Worm (Caenorhabditis elegans) whole organism, L2 larva: ENCODE measurements around the gene C26B2.2.

Source experiments
- C34F6.9 ChIP-seq: fragments of 150-350 bp; optimal IDR thresholded peaks from 2 replicates; lab custom pipeline; 2014; ENCODE audit warnings: missing biosample characterization, missing genetic modification characterization
- F13H6.1 ChIP-seq: sonication (generic microtip); optimal IDR thresholded peaks from 2 replicates; lab custom pipeline; 2016; ENCODE audit warnings: missing genetic modification characterization, missing compliant biosample characterization
- Y55F3AM.14 ChIP-seq: fragments of 200-800 bp; sonication (Bioruptor generic); optimal IDR thresholded peaks from 2 replicates; lab custom pipeline; 2018; ENCODE audit warnings: mild to moderate bottlenecking, missing genetic modification characterization, missing compliant biosample characterization
- alr-1 ChIP-seq: fragments of 150-350 bp; optimal IDR thresholded peaks from 2 replicates; lab custom pipeline; 2014; ENCODE audit warnings: missing biosample characterization, missing genetic modification characterization
- aly-2 ChIP-seq: fragments of 150-350 bp; optimal IDR thresholded peaks from 2 replicates; lab custom pipeline; 2014; ENCODE audit warnings: missing biosample characterization, missing genetic modification characterization
- ama-1 ChIP-seq: fragments of 150-350 bp; optimal IDR thresholded peaks from 2 replicates; lab custom pipeline; 2018; ENCODE audit warnings: inconsistent platforms
- blmp-1 ChIP-seq: sonication (generic microtip); optimal IDR thresholded peaks from 2 replicates; lab custom pipeline; 2017; ENCODE audit warnings: missing genetic modification characterization, mild to moderate bottlenecking, missing compliant biosample characterization, antibody characterized with exemption, moderate library complexity; ENCODE audit not compliant: insufficient read depth
- ceh-16 ChIP-seq: fragments of 150-350 bp; optimal IDR thresholded peaks from 2 replicates; lab custom pipeline; 2014; ENCODE audit warnings: missing biosample characterization, missing genetic modification characterization
- ceh-82 ChIP-seq: fragments of 150-350 bp; optimal IDR thresholded peaks from 2 replicates; lab custom pipeline; 2014; ENCODE audit warnings: missing biosample characterization, missing genetic modification characterization
- crh-2 ChIP-seq: sonication (generic microtip); optimal IDR thresholded peaks from 2 replicates; lab custom pipeline; 2017; ENCODE audit warnings: missing biosample characterization, missing genetic modification characterization
- dmd-4 ChIP-seq: sonication (generic microtip); optimal IDR thresholded peaks from 2 replicates; lab custom pipeline; 2017; ENCODE audit warnings: missing biosample characterization, missing genetic modification characterization
- egl-27 ChIP-seq: sonication (generic microtip); optimal IDR thresholded peaks from 3 replicates; lab custom pipeline; 2017; ENCODE audit warnings: missing biosample characterization, missing genetic modification reagents, missing genetic modification characterization
- elt-1 ChIP-seq: fragments of 150-350 bp; optimal IDR thresholded peaks from 2 replicates; lab custom pipeline; 2014; ENCODE audit warnings: missing biosample characterization, missing genetic modification characterization
- fos-1 ChIP-seq: fragments of 150-350 bp; optimal IDR thresholded peaks from 2 replicates; lab custom pipeline; 2014; ENCODE audit warnings: missing biosample characterization, missing genetic modification characterization
- gmeb-1 ChIP-seq: fragments of 150-350 bp; optimal IDR thresholded peaks from 2 replicates; lab custom pipeline; 2014; ENCODE audit warnings: missing biosample characterization, missing genetic modification characterization
- lin-11 ChIP-seq: fragments of 150-350 bp; sonication (generic microtip); optimal IDR thresholded peaks from 2 replicates; lab custom pipeline; 2014; ENCODE audit warnings: missing biosample characterization, missing genetic modification characterization, inconsistent platforms, mixed read lengths
- lin-13 ChIP-seq: fragments of 150-350 bp; optimal IDR thresholded peaks from 2 replicates; lab custom pipeline; 2014; ENCODE audit warnings: missing biosample characterization, missing genetic modification reagents, missing genetic modification characterization
- lsy-2 ChIP-seq, 2 experiments: fragments of 150-350 bp in 1 of 2; sonication (generic microtip) in 1 of 2; optimal IDR thresholded peaks; 2 replicates each; lab custom pipeline; 2014 to 2017; ENCODE audit warnings: missing biosample characterization in 2 of 2, missing genetic modification characterization in 2 of 2
- mbf-1 ChIP-seq: sonication (generic microtip); optimal IDR thresholded peaks from 2 replicates; lab custom pipeline; 2017; ENCODE audit warnings: missing biosample characterization, missing genetic modification characterization
- mdl-1 ChIP-seq, 2 experiments: fragments of 150-350 bp in 1 of 2; sonication (generic microtip) in 1 of 2; optimal IDR thresholded peaks; 2 replicates each; lab custom pipeline; 2017; ENCODE audit warnings: missing biosample characterization in 2 of 2, missing genetic modification characterization in 2 of 2
- nhr-12 ChIP-seq: fragments of 150-350 bp; optimal IDR thresholded peaks from 2 replicates; lab custom pipeline; 2014; ENCODE audit warnings: missing biosample characterization, missing genetic modification characterization
- nhr-129 ChIP-seq: fragments of 150-350 bp; optimal IDR thresholded peaks from 2 replicates; lab custom pipeline; 2014; ENCODE audit warnings: missing biosample characterization, missing genetic modification characterization
- nhr-21 ChIP-seq: fragments of 150-350 bp; optimal IDR thresholded peaks from 2 replicates; lab custom pipeline; 2014; ENCODE audit warnings: missing biosample characterization, missing genetic modification characterization
- nhr-237 ChIP-seq: fragments of 150-350 bp; optimal IDR thresholded peaks from 2 replicates; lab custom pipeline; 2014; ENCODE audit warnings: missing biosample characterization, missing genetic modification characterization
- nhr-25 ChIP-seq: fragments of 150-350 bp; sonication (generic microtip); optimal IDR thresholded peaks from 3 replicates; lab custom pipeline; 2014; ENCODE audit warnings: missing biosample characterization, missing genetic modification characterization
- nhr-6 ChIP-seq: fragments of 150-350 bp; optimal IDR thresholded peaks from 2 replicates; lab custom pipeline; 2014; ENCODE audit warnings: missing biosample characterization, missing genetic modification characterization
- nhr-77 ChIP-seq: fragments of 150-350 bp; optimal IDR thresholded peaks from 2 replicates; lab custom pipeline; 2014; ENCODE audit warnings: missing biosample characterization, missing genetic modification characterization
- sem-4 ChIP-seq: fragments of 150-350 bp; optimal IDR thresholded peaks from 2 replicates; lab custom pipeline; 2014; ENCODE audit warnings: missing biosample characterization, missing genetic modification reagents, missing genetic modification characterization
- sma-3 ChIP-seq: sonication (generic microtip); optimal IDR thresholded peaks from 2 replicates; lab custom pipeline; 2016; ENCODE audit warnings: missing genetic modification reagents, missing genetic modification characterization, missing compliant biosample characterization
- sma-9 ChIP-seq, 2 experiments: fragments of 150-350 bp in 1 of 2; sonication (generic microtip) in 1 of 2; optimal IDR thresholded peaks; 2 replicates each; lab custom pipeline; 2014 to 2016; ENCODE audit warnings: missing genetic modification characterization in 2 of 2, mild to moderate bottlenecking in 1 of 2, missing biosample characterization in 1 of 2, missing compliant biosample characterization in 1 of 2, missing genetic modification reagents in 1 of 2, moderate library complexity in 1 of 2
- snpc-4 ChIP-seq: fragments of 150-350 bp; optimal IDR thresholded peaks from 2 replicates; lab custom pipeline; 2014; ENCODE audit warnings: missing biosample characterization, missing genetic modification characterization
- unc-39 ChIP-seq: fragments of 150-350 bp; optimal IDR thresholded peaks from 2 replicates; lab custom pipeline; 2014; ENCODE audit warnings: missing biosample characterization, missing genetic modification characterization
- unc-55 ChIP-seq: fragments of 150-350 bp; sonication (generic microtip); optimal IDR thresholded peaks from 3 replicates; lab custom pipeline; 2014; ENCODE audit warnings: missing biosample characterization, missing genetic modification reagents, missing genetic modification characterization
- unc-62 ChIP-seq: fragments of 150-350 bp; optimal IDR thresholded peaks from 2 replicates; lab custom pipeline; 2014; ENCODE audit warnings: missing biosample characterization, missing genetic modification reagents, missing genetic modification characterization
- zag-1 ChIP-seq: fragments of 150-350 bp; optimal IDR thresholded peaks from 2 replicates; lab custom pipeline; 2014; ENCODE audit warnings: missing biosample characterization, missing genetic modification characterization
- ztf-11 ChIP-seq: sonication (generic microtip); optimal IDR thresholded peaks from 2 replicates; lab custom pipeline; 2017; ENCODE audit warnings: missing biosample characterization, missing genetic modification characterization

The C26B2.2 gene

ce11 chrIV:8067745-8068144 lies 45.8 kb upstream of the C26B2.2 start:
- TF ChIP-seq aly-2 (no peak), fos-1 (peak; percentile 44), sma-3 (GFP tag; lab: Kevin White, UChicago) (peak; percentile 31), nhr-6 (peak; percentile 21), nhr-237 (tag; lab: Kevin White, UChicago) (no peak), unc-62 (GFP tag; lab: Kevin White, UChicago) (no peak), nhr-25 (tag; lab: Kevin White, UChicago) (peak; percentile 17), nhr-129 (tag; lab: Kevin White, UChicago) (peak; percentile 22), ztf-11 (tag; lab: Kevin White, UChicago) (no peak), sma-9 (GFP tag; optimal IDR thresholded peaks at IDR 0.05; lab: Kevin White, UChicago) (peak; percentile 65), sma-9 (tag; optimal IDR thresholded peaks at IDR 0.05; lab: Kevin White, UChicago) (no peak), sem-4 (tag; lab: Kevin White, UChicago) (peak; percentile 5), F13H6.1 (peak; percentile 16), lin-11 (tag; lab: Kevin White, UChicago) (no peak), nhr-77 (tag; lab: Kevin White, UChicago) (no peak), nhr-21 (tag; lab: Kevin White, UChicago) (peak; percentile 21)

- TF ChIP-seq elt-1 (tag; lab: Kevin White, UChicago) = no peak
- peak; percentile 33 for TF ChIP-seq C34F6.9 (tag; lab: Kevin White, UChicago)
- TF ChIP-seq nhr-6 = no peak
- no peak for TF ChIP-seq gmeb-1 (tag; lab: Kevin White, UChicago)
- TF ChIP-seq egl-27 (tag; lab: Kevin White, UChicago) = no peak
- TF ChIP-seq mbf-1 (tag; lab: Kevin White, UChicago) = no peak
- TF ChIP-seq lin-13 = peak; percentile 12
- peak; percentile 51 for TF ChIP-seq F13H6.1
- TF ChIP-seq unc-39 (tag; lab: Kevin White, UChicago) = no peak
- no peak for TF ChIP-seq alr-1 (tag; lab: Kevin White, UChicago)
- peak; percentile 38 for TF ChIP-seq zag-1 (tag; lab: Kevin White, UChicago)
- TF ChIP-seq mdl-1 (tag; optimal IDR thresholded peaks at IDR 0.05; lab: Kevin White, UChicago) = no peak
- TF ChIP-seq Y55F3AM.14 (GFP tag; lab: Kevin White, UChicago) = peak; percentile 26
- TF ChIP-seq sma-9 (GFP tag; optimal IDR thresholded peaks at IDR 0.05; lab: Kevin White, UChicago) = peak; percentile 40
- no peak for TF ChIP-seq sma-9 (tag; optimal IDR thresholded peaks at IDR 0.05; lab: Kevin White, UChicago)
- peak; percentile 3 for TF ChIP-seq snpc-4
- peak; percentile 77 for TF ChIP-seq nhr-129 (tag; lab: Kevin White, UChicago)
- peak in 1 of 2 experiments; percentile 48 for TF ChIP-seq lsy-2 (tag; optimal IDR thresholded peaks at IDR 0.05; lab: Kevin White, UChicago)
- TF ChIP-seq nhr-25 (tag; lab: Kevin White, UChicago) = peak; percentile 22
- no peak for TF ChIP-seq ama-1
- TF ChIP-seq unc-55 (GFP tag; lab: Kevin White, UChicago) = peak; percentile 76
- TF ChIP-seq sem-4 (tag; lab: Kevin White, UChicago) = peak; percentile 69
These were observed 44.7 kb upstream of the C26B2.2 start for ce11 chrIV:8066598-8066997.

- TF ChIP-seq nhr-77 (tag; lab: Kevin White, UChicago) = no peak
- TF ChIP-seq alr-1 (tag; lab: Kevin White, UChicago) = no peak
These were observed 40.4 kb upstream of the C26B2.2 start, which contains the start of gene sax-7 for ce11 chrIV:8062359-8062758. sax-7 (plus strand) TSS chrIV:8062659.

ce11 chrIV:8061267-8061666 lies 39.3 kb upstream of the C26B2.2 start:
- TF ChIP-seq aly-2 (no peak), lin-11 (tag; lab: Kevin White, UChicago) (no peak), zag-1 (tag; lab: Kevin White, UChicago) (no peak), nhr-25 (tag; lab: Kevin White, UChicago) (no peak), sma-3 (GFP tag; lab: Kevin White, UChicago) (no peak), dmd-4 (tag; lab: Kevin White, UChicago) (no peak), lin-13 (no peak), ceh-16 (tag; lab: Kevin White, UChicago) (no peak), F13H6.1 (no peak), nhr-12 (tag; lab: Kevin White, UChicago) (no peak), blmp-1 (tag; lab: Kevin White, UChicago) (no peak), crh-2 (tag; lab: Kevin White, UChicago) (no peak), ceh-82 (no peak), gmeb-1 (tag; lab: Kevin White, UChicago) (no peak), elt-1 (tag; lab: Kevin White, UChicago) (no peak)
